Fruit fly (Drosophila melanogaster) S2 (cell line): ENCODE measurements around the gene Edg91.

Experiments
- CG8478 ChIP-seq: fragments of >200 bp; optimal IDR thresholded peaks from 2 replicates; lab custom pipeline; 2018
- CTCF ChIP-seq, 2 experiments: fragments of >200 bp; optimal IDR thresholded peaks; 2 replicates each; lab custom pipeline; 2018

dm6 chr3R:17655040-17655439 is 43.7 kb upstream of the Edg91 start:
- TF ChIP-seq CG8478 (lab: Kevin White, UChicago) (no peak), CTCF (optimal IDR thresholded peaks at IDR 0.05; lab: Kevin White, UChicago) (no peak)
